Worm (Caenorhabditis elegans) whole organism, L1 larva: ENCODE measurements around the gene glrx-21.

ENCODE experiments used
- C04F5.9 ChIP-seq: sonication (generic microtip); optimal IDR thresholded peaks from 2 replicates; lab custom pipeline; 2016; ENCODE audit warnings: missing genetic modification characterization, missing compliant biosample characterization
- C34B4.2 ChIP-seq: sonication (generic microtip); optimal IDR thresholded peaks from 2 replicates; lab custom pipeline; 2017; ENCODE audit warnings: mild to moderate bottlenecking, missing genetic modification characterization, missing compliant biosample characterization
- aha-1 ChIP-seq: fragments of 150-350 bp; optimal IDR thresholded peaks from 2 replicates; lab custom pipeline; 2014; ENCODE audit warnings: missing biosample characterization, missing genetic modification characterization
- alr-1 ChIP-seq: fragments of 200-800 bp; sonication (Bioruptor generic); optimal IDR thresholded peaks from 2 replicates; lab custom pipeline; 2018; ENCODE audit warnings: borderline replicate concordance, mild to moderate bottlenecking, missing genetic modification characterization, missing compliant biosample characterization
- aly-2 ChIP-seq: fragments of 150-350 bp; optimal IDR thresholded peaks from 2 replicates; lab custom pipeline; 2014; ENCODE audit warnings: missing biosample characterization, missing genetic modification characterization
- ceh-88 ChIP-seq: fragments of 200-800 bp; sonication (Bioruptor generic); IDR thresholded peaks from 2 replicates; pipeline ENCODE4 v1.3.6; 2022; ENCODE audit warnings: missing genetic modification characterization, missing compliant biosample characterization
- ces-1 ChIP-seq: fragments of 150-350 bp; optimal IDR thresholded peaks from 2 replicates; lab custom pipeline; 2014; ENCODE audit warnings: missing biosample characterization, missing genetic modification reagents, missing genetic modification characterization
- efl-1 ChIP-seq, 4 experiments: fragments of 150-350 bp; optimal IDR thresholded peaks in 3 of 4; peaks in 1 of 4; 1 replicate in 1 of 4; 2 replicates in 3 of 4; lab custom pipeline; 2014; ENCODE audit warnings: missing biosample characterization in 2 of 4, missing genetic modification characterization in 2 of 4, missing genetic modification reagents in 2 of 4
- efl-3 ChIP-seq: fragments of 200-800 bp; sonication (Bioruptor generic); optimal IDR thresholded peaks from 2 replicates; lab custom pipeline; 2018; ENCODE audit warnings: mild to moderate bottlenecking, missing genetic modification characterization, missing compliant biosample characterization
- egl-13 ChIP-seq: sonication (generic microtip); optimal IDR thresholded peaks from 2 replicates; lab custom pipeline; 2016; ENCODE audit warnings: missing genotype, missing genetic modification reagents, missing genetic modification characterization, missing compliant biosample characterization
- egl-27 ChIP-seq, 2 experiments: fragments of 150-350 bp in 1 of 2; sonication (generic microtip); optimal IDR thresholded peaks; 3 replicates each; lab custom pipeline; 2017 to 2018; ENCODE audit warnings: missing biosample characterization in 2 of 2, missing genetic modification characterization in 2 of 2, missing genetic modification reagents in 2 of 2
- elt-2 ChIP-seq: sonication (generic microtip); optimal IDR thresholded peaks from 2 replicates; lab custom pipeline; 2016; ENCODE audit warnings: missing genetic modification characterization, mild to moderate bottlenecking, inconsistent platforms, missing compliant biosample characterization, missing genetic modification reagents
- elt-3 ChIP-seq, 6 experiments: fragments of 150-350 bp in 1 of 6; sonication (generic microtip); optimal IDR thresholded peaks; 2 replicates each; lab custom pipeline; 2017 to 2018; ENCODE audit warnings: missing biosample characterization in 6 of 6, missing genetic modification characterization in 6 of 6, inconsistent platforms in 1 of 6
- ets-5 ChIP-seq: fragments of 200-800 bp; sonication (Bioruptor generic); IDR thresholded peaks from 2 replicates; pipeline ENCODE4 v1.3.6; 2022; ENCODE audit warnings: missing genetic modification characterization, missing compliant biosample characterization
- fkh-10 ChIP-seq: sonication (generic microtip); optimal IDR thresholded peaks from 2 replicates; lab custom pipeline; 2017; ENCODE audit warnings: missing biosample characterization, missing genetic modification reagents, missing genetic modification characterization
- fkh-4 ChIP-seq: sonication (generic microtip); optimal IDR thresholded peaks from 2 replicates; lab custom pipeline; 2016; ENCODE audit warnings: missing compliant biosample characterization, missing genetic modification characterization, borderline replicate concordance
- fkh-8 ChIP-seq: sonication (generic microtip); optimal IDR thresholded peaks from 2 replicates; lab custom pipeline; 2016; ENCODE audit warnings: mild to moderate bottlenecking, missing genetic modification characterization, missing compliant biosample characterization
- fos-1 ChIP-seq: fragments of 150-350 bp; optimal IDR thresholded peaks from 2 replicates; lab custom pipeline; 2014; ENCODE audit warnings: missing biosample characterization, missing genetic modification characterization
- grh-1 ChIP-seq: fragments of 200-800 bp; sonication (Bioruptor generic); IDR thresholded peaks from 2 replicates; pipeline ENCODE4 v1.3.6; 2022; ENCODE audit warnings: missing genetic modification reagents, missing genetic modification characterization, missing compliant biosample characterization
- hlh-17 ChIP-seq: fragments of 200-800 bp; sonication (Bioruptor generic); optimal IDR thresholded peaks from 2 replicates; lab custom pipeline; 2018; ENCODE audit warnings: missing genetic modification characterization, mild to moderate bottlenecking, missing compliant biosample characterization, moderate library complexity, borderline replicate concordance
- hlh-4 ChIP-seq: sonication (generic microtip); optimal IDR thresholded peaks from 2 replicates; lab custom pipeline; 2016; ENCODE audit warnings: mild to moderate bottlenecking, missing genetic modification characterization, missing compliant biosample characterization
- isw-1 ChIP-seq: fragments of 200-800 bp; sonication (Bioruptor generic); IDR thresholded peaks from 2 replicates; pipeline ENCODE4 v1.3.6; 2022; ENCODE audit warnings: missing genetic modification characterization, missing compliant biosample characterization
- lin-13 ChIP-seq: fragments of 150-350 bp; optimal IDR thresholded peaks from 2 replicates; lab custom pipeline; 2014; ENCODE audit warnings: missing biosample characterization, missing genetic modification reagents, missing genetic modification characterization
- lin-14 ChIP-seq: fragments of 200-800 bp; sonication (Bioruptor generic); optimal IDR thresholded peaks from 2 replicates; lab custom pipeline; 2018; ENCODE audit warnings: mild to moderate bottlenecking, missing genetic modification characterization, moderate library complexity, missing compliant biosample characterization
- lin-35 ChIP-seq, 2 experiments: fragments of 150-350 bp; optimal IDR thresholded peaks; 2 replicates each; lab custom pipeline; 2014; ENCODE audit warnings: missing biosample characterization in 2 of 2, missing genetic modification characterization in 2 of 2, missing genetic modification reagents in 2 of 2
- lin-39 ChIP-seq: fragments of 150-350 bp; optimal IDR thresholded peaks from 2 replicates; lab custom pipeline; 2014; ENCODE audit warnings: missing biosample characterization, missing genetic modification reagents, missing genetic modification characterization
- lir-3 ChIP-seq: sonication (generic microtip); optimal IDR thresholded peaks from 2 replicates; lab custom pipeline; 2016; ENCODE audit warnings: mild to moderate bottlenecking, missing genetic modification characterization, moderate library complexity, missing compliant biosample characterization; ENCODE audit not compliant: poor library complexity
- mab-9 ChIP-seq: fragments of 200-800 bp; sonication (Bioruptor generic); IDR thresholded peaks from 2 replicates; pipeline ENCODE4 v1.3.6; 2022; ENCODE audit warnings: missing genetic modification reagents, missing genetic modification characterization, missing compliant biosample characterization
- mef-2 ChIP-seq: fragments of 150-350 bp; optimal IDR thresholded peaks from 2 replicates; lab custom pipeline; 2014; ENCODE audit warnings: missing biosample characterization, missing genetic modification characterization
- mep-1 ChIP-seq: fragments of 150-350 bp; optimal IDR thresholded peaks from 2 replicates; lab custom pipeline; 2014; ENCODE audit warnings: missing biosample characterization, missing genetic modification characterization
- nhr-11 ChIP-seq: fragments of 150-350 bp; optimal IDR thresholded peaks from 2 replicates; lab custom pipeline; 2014; ENCODE audit warnings: missing biosample characterization, missing genetic modification characterization
- nhr-12 ChIP-seq: sonication (generic microtip); optimal IDR thresholded peaks from 2 replicates; lab custom pipeline; 2017; ENCODE audit warnings: missing biosample characterization, missing genetic modification characterization
- nhr-19 ChIP-seq: fragments of 200-800 bp; sonication (Bioruptor generic); conservative IDR thresholded peaks from 2 replicates; pipeline ENCODE4 v1.3.6; 2022; ENCODE audit warnings: missing genetic modification characterization, missing compliant biosample characterization
- nhr-28 ChIP-seq: fragments of 150-350 bp; optimal IDR thresholded peaks from 2 replicates; lab custom pipeline; 2014; ENCODE audit warnings: missing biosample characterization, missing genetic modification characterization
- nhr-71 ChIP-seq: sonication (generic microtip); optimal IDR thresholded peaks from 2 replicates; lab custom pipeline; 2016; ENCODE audit warnings: mild to moderate bottlenecking, missing genetic modification characterization, moderate library complexity, missing compliant biosample characterization
- nhr-77 ChIP-seq: fragments of 150-350 bp; optimal IDR thresholded peaks from 2 replicates; lab custom pipeline; 2014; ENCODE audit warnings: missing biosample characterization, missing genetic modification characterization
- nhr-85 ChIP-seq: sonication (generic microtip); peaks from one replicate; lab custom pipeline; 2016; ENCODE audit warnings: missing genetic modification characterization, inconsistent platforms, missing compliant biosample characterization
- nhr-90 ChIP-seq: sonication (generic microtip); optimal IDR thresholded peaks from 2 replicates; lab custom pipeline; 2016; ENCODE audit warnings: mild to moderate bottlenecking, missing genetic modification characterization, missing compliant biosample characterization; ENCODE audit not compliant: poor library complexity
- pax-3 ChIP-seq: fragments of 200-800 bp; sonication (Bioruptor generic); optimal IDR thresholded peaks from 2 replicates; lab custom pipeline; 2018; ENCODE audit warnings: mild to moderate bottlenecking, missing genetic modification characterization, moderate library complexity, missing compliant biosample characterization
- pqm-1 ChIP-seq: sonication (generic microtip); optimal IDR thresholded peaks from 3 replicates; lab custom pipeline; 2017; ENCODE audit warnings: missing biosample characterization, missing genetic modification characterization
- skn-1 ChIP-seq: fragments of 150-350 bp; optimal IDR thresholded peaks from 2 replicates; lab custom pipeline; 2014; ENCODE audit warnings: missing biosample characterization, missing genetic modification characterization
- snpc-4 ChIP-seq: fragments of 150-350 bp; optimal IDR thresholded peaks from 2 replicates; lab custom pipeline; 2014; ENCODE audit warnings: missing biosample characterization, missing genetic modification characterization
- sox-4 ChIP-seq: sonication (generic microtip); optimal IDR thresholded peaks from 2 replicates; lab custom pipeline; 2016; ENCODE audit warnings: missing genetic modification characterization, missing compliant biosample characterization
- sptf-1 ChIP-seq: fragments of 150-350 bp; optimal IDR thresholded peaks from 2 replicates; lab custom pipeline; 2014; ENCODE audit warnings: missing biosample characterization, missing genetic modification characterization
- sup-37 ChIP-seq: fragments of 200-800 bp; sonication (Bioruptor generic); optimal IDR thresholded peaks from 2 replicates; lab custom pipeline; 2018; ENCODE audit warnings: mild to moderate bottlenecking, missing genetic modification characterization, missing compliant biosample characterization
- swsn-7 ChIP-seq: sonication (generic microtip); optimal IDR thresholded peaks from 2 replicates; lab custom pipeline; 2016; ENCODE audit warnings: missing genetic modification characterization, missing compliant biosample characterization
- tbx-2 ChIP-seq: sonication (generic microtip); optimal IDR thresholded peaks from 2 replicates; lab custom pipeline; 2016; ENCODE audit warnings: missing genetic modification characterization, missing compliant biosample characterization
- unc-130 ChIP-seq: fragments of 150-350 bp; optimal IDR thresholded peaks from 2 replicates; lab custom pipeline; 2017; ENCODE audit warnings: missing biosample characterization, missing genetic modification characterization, inconsistent platforms
- unc-30 ChIP-seq: sonication (generic microtip); optimal IDR thresholded peaks from 2 replicates; lab custom pipeline; 2017; ENCODE audit warnings: missing biosample characterization, missing genetic modification characterization
- unc-86 ChIP-seq: sonication (generic microtip); optimal IDR thresholded peaks from 2 replicates; lab custom pipeline; 2016; ENCODE audit warnings: missing genetic modification characterization, missing compliant biosample characterization
- unc-98 ChIP-seq: fragments of 200-800 bp; sonication (Bioruptor generic); IDR thresholded peaks from 2 replicates; pipeline ENCODE4 v1.3.6; 2022; ENCODE audit warnings: missing genetic modification characterization, missing compliant biosample characterization
- vab-15 ChIP-seq: sonication (generic microtip); optimal IDR thresholded peaks from 2 replicates; lab custom pipeline; 2017; ENCODE audit warnings: missing genotype, mild to moderate bottlenecking, missing genetic modification characterization, missing compliant biosample characterization

glrx-21 gene

ce11 chrIII:5349250-5349649, 3.3 kb upstream of the glrx-21 start, which contains the start of gene thoc-5 (continued):
- peak; percentile 35 for TF ChIP-seq C34B4.2
- TF ChIP-seq hlh-4 (tag; lab: Kevin White, UChicago) = peak; percentile 80
- TF ChIP-seq lin-35 (GFP tag; optimal IDR thresholded peaks at IDR 0.05; lab: Kevin White, UChicago) = peak; percentile 98
- TF ChIP-seq sptf-1 (tag; lab: Kevin White, UChicago) = no peak
- peak; percentile 28 for TF ChIP-seq aly-2 (tag; lab: Kevin White, UChicago)
- no peak for TF ChIP-seq fkh-10 (GFP tag; lab: Kevin White, UChicago)
- TF ChIP-seq mep-1 = peak; percentile 82
- peak; percentile 94 for TF ChIP-seq mab-9 (GFP tag; lab: Robert Waterston, UW)
- TF ChIP-seq swsn-7 (tag; lab: Kevin White, UChicago) = peak; percentile 91
- TF ChIP-seq ces-1 (GFP tag; lab: Kevin White, UChicago) = no peak
- peak; percentile 57 for TF ChIP-seq snpc-4
- peak; percentile 34 for TF ChIP-seq fos-1 (tag; lab: Kevin White, UChicago)
- peak; percentile 96 for TF ChIP-seq unc-98 (GFP tag; lab: Robert Waterston, UW)
- TF ChIP-seq mef-2 (tag; lab: Kevin White, UChicago) = no peak
- TF ChIP-seq C04F5.9 (tag; lab: Kevin White, UChicago) = peak; percentile 92
- TF ChIP-seq nhr-11 (tag; lab: Kevin White, UChicago) = peak; percentile 49
- peak; percentile 95 for TF ChIP-seq pax-3 (tag; lab: Kevin White, UChicago)
- TF ChIP-seq tbx-2 (tag; lab: Kevin White, UChicago) = peak; percentile 95
- TF ChIP-seq alr-1 (tag; lab: Kevin White, UChicago) = no peak
- peak; percentile 84 for TF ChIP-seq lin-14 (GFP tag; lab: Kevin White, UChicago)
- TF ChIP-seq nhr-85 (tag; lab: Kevin White, UChicago) = peak; percentile 93
- TF ChIP-seq efl-1 (optimal IDR thresholded peaks at IDR 0.05; lab: Kevin White, UChicago) = peak; percentile 98 to 99
- TF ChIP-seq efl-1 (GFP tag; optimal IDR thresholded peaks at IDR 0.05 in 1 of 2; lab: Kevin White, UChicago) = peak; percentile 97 to 100
- TF ChIP-seq fkh-8 (tag; lab: Kevin White, UChicago) = peak; percentile 87
- TF ChIP-seq sup-37 (GFP tag; lab: Kevin White, UChicago) = peak; percentile 75
- TF ChIP-seq isw-1 = peak; percentile 85
- peak; percentile 86 for TF ChIP-seq elt-2 (tag; lab: Kevin White, UChicago)
- TF ChIP-seq nhr-19 (GFP tag; lab: Robert Waterston, UW) = peak; percentile 91
- TF ChIP-seq elt-3 (tag; optimal IDR thresholded peaks at IDR 0.05; lab: Kevin White, UChicago) = peak in 2 of 6 experiments; percentile 61 to 69
- TF ChIP-seq unc-86 (tag; lab: Kevin White, UChicago) = peak; percentile 86
- TF ChIP-seq nhr-90 (tag; lab: Kevin White, UChicago) = peak; percentile 96
- no peak for TF ChIP-seq nhr-77 (tag; lab: Kevin White, UChicago)
- TF ChIP-seq lir-3 = peak; percentile 98
- peak; percentile 95 for TF ChIP-seq nhr-71 (tag; lab: Kevin White, UChicago)
- TF ChIP-seq lin-13 (GFP tag; lab: Kevin White, UChicago) = peak; percentile 67
- peak; percentile 99 for TF ChIP-seq fkh-4 (tag; lab: Kevin White, UChicago)
- TF ChIP-seq unc-30 (tag; lab: Kevin White, UChicago) = no peak
- TF ChIP-seq nhr-28 (tag; lab: Kevin White, UChicago) = no peak
- TF ChIP-seq unc-130 (tag; lab: Kevin White, UChicago) = peak; percentile 33
- TF ChIP-seq nhr-12 (tag; lab: Kevin White, UChicago) = no peak
- peak; percentile 93 for TF ChIP-seq hlh-17 (GFP tag; lab: Kevin White, UChicago)
- peak; percentile 69 for TF ChIP-seq skn-1 (tag; lab: Kevin White, UChicago)
- peak; percentile 44 for TF ChIP-seq aha-1
- TF ChIP-seq egl-27 (tag; optimal IDR thresholded peaks at IDR 0.05; lab: Kevin White, UChicago) = no peak
- TF ChIP-seq sox-4 = peak; percentile 97
- peak; percentile 80 for TF ChIP-seq efl-3 (GFP tag; lab: Kevin White, UChicago)
- TF ChIP-seq egl-13 (tag; lab: Kevin White, UChicago) = peak; percentile 95
- peak; percentile 67 for TF ChIP-seq ceh-88 (GFP tag; lab: Robert Waterston, UW)
- TF ChIP-seq ets-5 = no peak
- no peak for TF ChIP-seq pqm-1 (tag; lab: Kevin White, UChicago)
- peak; percentile 52 for TF ChIP-seq vab-15 (tag; lab: Kevin White, UChicago)
- peak; percentile 61 for TF ChIP-seq lin-39 (tag; lab: Kevin White, UChicago)
- peak; percentile 86 for TF ChIP-seq grh-1 (GFP tag; lab: Robert Waterston, UW)
